Fruit fly (Drosophila melanogaster): Measurements from ENCODE around the gene CG42526.

CG42526 gene

dm6 chr3L:9457619-9458092 is 22.5 kb upstream of the CG42526 start, which contains the start of gene CG3437 (continued):
- TF ChIP-seq zfh1 (GFP tag; IDR thresholded peaks at IDR 0.05): peak; percentile 100
- TF ChIP-seq CG15269 (tag; optimal IDR thresholded peaks at IDR 0.05): peak; percentile 99
- peak; percentile 98 for TF ChIP-seq org-1 (GFP tag; optimal IDR thresholded peaks at IDR 0.05)
- TF ChIP-seq ci (GFP tag; IDR thresholded peaks at IDR 0.05): peak; percentile 100
- no peak for TF ChIP-seq nerfin-2 (GFP tag; IDR thresholded peaks at IDR 0.05; ENCODE audit: partially characterized antibody)
- peak; percentile 99 for TF ChIP-seq ase (GFP tag; IDR thresholded peaks at IDR 0.05)
- TF ChIP-seq Fer1 (GFP tag; optimal IDR thresholded peaks at IDR 0.05): peak; percentile 99
- TF ChIP-seq bcd (GFP tag; optimal IDR thresholded peaks at IDR 0.05): peak; percentile 99
- TF ChIP-seq Nf-YA (GFP tag; IDR thresholded peaks at IDR 0.05): peak; percentile 98
- TF ChIP-seq Blimp-1 (GFP tag; optimal IDR thresholded peaks at IDR 0.05): peak; percentile 97
- peak; percentile 99 for TF ChIP-seq dpn (GFP tag; optimal IDR thresholded peaks at IDR 0.05)
- TF ChIP-seq CG10654 (GFP tag; optimal IDR thresholded peaks at IDR 0.05): peak; percentile 98
- TF ChIP-seq CG11093 (GFP tag; IDR thresholded peaks at IDR 0.05): peak; percentile 99
- TF ChIP-seq CG15479 (GFP tag; optimal IDR thresholded peaks at IDR 0.05): peak; percentile 59
- peak; percentile 97 for TF ChIP-seq CG5245 (GFP tag; optimal IDR thresholded peaks at IDR 0.05)
- peak; percentile 98 for TF ChIP-seq CrebB (tag; optimal IDR thresholded peaks at IDR 0.05)
- TF ChIP-seq CG8089 (GFP tag; optimal IDR thresholded peaks at IDR 0.05): peak; percentile 97
- TF ChIP-seq CG6654 (GFP tag; optimal IDR thresholded peaks at IDR 0.05): peak; percentile 94
- TF ChIP-seq CG12104 (GFP tag; optimal IDR thresholded peaks at IDR 0.05): peak; percentile 96
- TF ChIP-seq Gug (GFP tag; IDR thresholded peaks at IDR 0.05): peak; percentile 99
- TF ChIP-seq C15 (GFP tag; IDR thresholded peaks at IDR 0.05): peak; percentile 98
- TF ChIP-seq CG34376 (GFP tag; optimal IDR thresholded peaks at IDR 0.05): peak; percentile 99
- TF ChIP-seq trem (tag; optimal IDR thresholded peaks at IDR 0.05): peak; percentile 84
- peak; percentile 97 for TF ChIP-seq CG10462 (GFP tag; optimal IDR thresholded peaks at IDR 0.05)
- peak; percentile 29; the same call in 1 of the 2 replicates for TF ChIP-seq Scr (GFP tag; IDR thresholded peaks at IDR 0.05; ENCODE audit: partially characterized antibody)
- TF ChIP-seq Doc2 (GFP tag; IDR thresholded peaks at IDR 0.05): peak; percentile 98
- TF ChIP-seq CG7556 (GFP tag; optimal IDR thresholded peaks at IDR 0.05): peak; percentile 98
- TF ChIP-seq oc (tag; optimal IDR thresholded peaks at IDR 0.05): peak; percentile 98
- peak; percentile 99 for TF ChIP-seq CG8944 (GFP tag; optimal IDR thresholded peaks at IDR 0.05)
- TF ChIP-seq CG9797 (GFP tag; optimal IDR thresholded peaks at IDR 0.05): peak; percentile 74
- peak; percentile 98 for TF ChIP-seq CG33213 (GFP tag; optimal IDR thresholded peaks at IDR 0.05)
- TF ChIP-seq CG2889 (GFP tag; IDR thresholded peaks at IDR 0.05): peak; percentile 98
- peak; percentile 99 for TF ChIP-seq Oli (tag; optimal IDR thresholded peaks at IDR 0.05)
- TF ChIP-seq chinmo (GFP tag; IDR thresholded peaks at IDR 0.05; ENCODE audit: partially characterized antibody): 0 out of 4 replicates have a peak, but pooled peaks have one; percentile 57
- peak; percentile 95 for TF ChIP-seq ssp (GFP tag; IDR thresholded peaks at IDR 0.05)
- TF ChIP-seq CG18262 (tag; optimal IDR thresholded peaks at IDR 0.05): peak; percentile 96
- peak; percentile 98 for TF ChIP-seq CG11504 (tag; optimal IDR thresholded peaks at IDR 0.05)
- peak; percentile 99 for TF ChIP-seq gce (GFP tag; IDR thresholded peaks at IDR 0.05)
- peak; percentile 53 for TF ChIP-seq Elba2 (GFP tag; optimal IDR thresholded peaks at IDR 0.05)
- TF ChIP-seq lbe (GFP tag; optimal IDR thresholded peaks at IDR 0.05): peak; percentile 97
- TF ChIP-seq CG6175 (GFP tag; IDR thresholded peaks at IDR 0.05): peak; percentile 98
- peak; percentile 98 for TF ChIP-seq Atf3 (GFP tag; optimal IDR thresholded peaks at IDR 0.05)
- peak; percentile 96 for TF ChIP-seq Ravus (GFP tag; IDR thresholded peaks at IDR 0.05)
- TF ChIP-seq slou (GFP tag; optimal IDR thresholded peaks at IDR 0.05): peak; percentile 95
- TF ChIP-seq CG4424 (GFP tag; optimal IDR thresholded peaks at IDR 0.05): peak; percentile 98
- TF ChIP-seq mld (GFP tag; IDR thresholded peaks at IDR 0.05; ENCODE audit: partially characterized antibody): no peak
- TF ChIP-seq zen (tag; optimal IDR thresholded peaks at IDR 0.05): peak; percentile 99
- peak; percentile 94 for TF ChIP-seq CG11560 (tag; IDR thresholded peaks at IDR 0.05)
- peak; percentile 98 for TF ChIP-seq NK7.1 (GFP tag; optimal IDR thresholded peaks at IDR 0.05)
- TF ChIP-seq Trl (optimal IDR thresholded peaks at IDR 0.05): no peak
- peak; percentile 99 for TF ChIP-seq Trl (GFP tag; optimal IDR thresholded peaks at IDR 0.05)
